Fruit fly (Drosophila melanogaster) whole organism, embryonic: ENCODE data around the gene mRpL15.

Experiments
- C15 ChIP-seq: fragments of 200-800 bp; sonication (Bioruptor generic); IDR thresholded peaks from 3 replicates; pipeline ENCODE4 v1.3.6; 2022; ENCODE audit warnings: missing biosample characterization, missing genetic modification characterization
- CG1024 ChIP-seq: fragments of 200-800 bp; sonication (Bioruptor generic); IDR thresholded peaks from 2 replicates; pipeline ENCODE4 v1.3.6; 2022; ENCODE audit warnings: missing biosample characterization, missing genetic modification characterization
- CG10274 ChIP-seq: fragments of 200-800 bp; sonication (Bioruptor generic); optimal IDR thresholded peaks from 3 replicates; lab custom pipeline; 2017; ENCODE audit warnings: missing biosample characterization, mild to moderate bottlenecking, missing genetic modification characterization
- CG13123 ChIP-seq: fragments of 200-800 bp; sonication (Bioruptor generic); optimal IDR thresholded peaks from 2 replicates; lab custom pipeline; 2016; ENCODE audit warnings: missing biosample characterization, missing genetic modification characterization
- CG13296 ChIP-seq: fragments of 200-800 bp; sonication (Bioruptor generic); optimal IDR thresholded peaks from 3 replicates; lab custom pipeline; 2018; ENCODE audit warnings: missing biosample characterization, mild to moderate bottlenecking, missing genetic modification characterization
- CG14860 ChIP-seq: fragments of 200-800 bp; sonication (Bioruptor generic); IDR thresholded peaks from 3 replicates; pipeline ENCODE4 v1.3.6; 2022; ENCODE audit warnings: missing biosample characterization, missing genetic modification characterization; ENCODE audit not compliant: partially characterized antibody
- CG15601 ChIP-seq: fragments of 200-800 bp; sonication (Bioruptor generic); optimal IDR thresholded peaks from 3 replicates; lab custom pipeline; 2019; ENCODE audit warnings: missing biosample characterization, mild to moderate bottlenecking, missing genetic modification characterization, moderate library complexity
- CG2129 ChIP-seq: fragments of 200-800 bp; sonication (Bioruptor generic); IDR thresholded peaks from 2 replicates; pipeline ENCODE4 v1.3.6; 2022; ENCODE audit warnings: missing biosample characterization, missing genetic modification characterization; ENCODE audit not compliant: partially characterized antibody
- CG2199 ChIP-seq: fragments of 200-800 bp; sonication (Bioruptor generic); IDR thresholded peaks from 3 replicates; pipeline ENCODE4 v1.3.6; 2022; ENCODE audit warnings: missing biosample characterization, missing genetic modification characterization
- CG2712 ChIP-seq: fragments of 200-800 bp; optimal IDR thresholded peaks from 3 replicates; lab custom pipeline; 2019; ENCODE audit warnings: missing biosample characterization, mild to moderate bottlenecking, missing genetic modification characterization, moderate library complexity
- CG2889 ChIP-seq: fragments of 200-800 bp; sonication (Bioruptor generic); IDR thresholded peaks from 3 replicates; pipeline ENCODE4 v1.3.6; 2022; ENCODE audit warnings: missing biosample characterization, missing genetic modification characterization
- CG30431 ChIP-seq: fragments of 200-800 bp; sonication (Bioruptor generic); optimal IDR thresholded peaks from 2 replicates; lab custom pipeline; 2017; ENCODE audit warnings: missing biosample characterization, missing genetic modification characterization
- CG3065 ChIP-seq: fragments of 200-800 bp; sonication (Bioruptor generic); optimal IDR thresholded peaks from 2 replicates; lab custom pipeline; 2016; ENCODE audit warnings: missing biosample characterization, missing genetic modification characterization
- CG34376 ChIP-seq: fragments of 200-800 bp; sonication (Bioruptor generic); optimal IDR thresholded peaks from 2 replicates; lab custom pipeline; 2018; ENCODE audit warnings: missing biosample characterization, mild to moderate bottlenecking, missing genetic modification characterization
- CG4282 ChIP-seq: fragments of 200-800 bp; sonication (Bioruptor generic); optimal IDR thresholded peaks from 2 replicates; lab custom pipeline; 2016; ENCODE audit warnings: missing biosample characterization, missing genetic modification characterization
- CG7372 ChIP-seq: fragments of 200-800 bp; sonication (Bioruptor generic); IDR thresholded peaks from 2 replicates; pipeline ENCODE4 v1.3.6; 2022; ENCODE audit warnings: missing biosample characterization, missing genetic modification characterization
- CG8388 ChIP-seq: fragments of 200-800 bp; sonication (Bioruptor generic); optimal IDR thresholded peaks from 2 replicates; lab custom pipeline; 2019; ENCODE audit warnings: missing biosample characterization, mild to moderate bottlenecking, missing genetic modification characterization, moderate library complexity
- Elba2 ChIP-seq: fragments of 200-800 bp; sonication (Bioruptor generic); optimal IDR thresholded peaks from 3 replicates; lab custom pipeline; 2016; ENCODE audit warnings: missing biosample characterization, missing genetic modification characterization
- Fer1 ChIP-seq: fragments of 200-800 bp; sonication (Bioruptor generic); optimal IDR thresholded peaks from 2 replicates; lab custom pipeline; 2017; ENCODE audit warnings: missing biosample characterization, mild to moderate bottlenecking, missing genetic modification characterization
- H15 ChIP-seq: fragments of 200-800 bp; sonication (Bioruptor generic); IDR thresholded peaks from 3 replicates; pipeline ENCODE4 v1.3.6; 2022; ENCODE audit warnings: missing biosample characterization, missing genetic modification characterization
- HHEX ChIP-seq: fragments of 200-800 bp; sonication (Bioruptor generic); optimal IDR thresholded peaks from 3 replicates; lab custom pipeline; 2017; ENCODE audit warnings: missing biosample characterization, mild to moderate bottlenecking, missing genetic modification characterization, missing genetic modification reagents
- Lim3 ChIP-seq: fragments of 200-800 bp; sonication (Bioruptor generic); IDR thresholded peaks from 2 replicates; pipeline ENCODE4 v1.3.6; 2022; ENCODE audit warnings: missing biosample characterization, missing genetic modification characterization
- Rfx ChIP-seq: fragments of 200-800 bp; sonication (Bioruptor generic); IDR thresholded peaks from 2 replicates; pipeline ENCODE4 v1.3.6; 2022; ENCODE audit warnings: missing biosample characterization, missing genetic modification characterization
- Scr ChIP-seq: fragments of 200-800 bp; sonication (Bioruptor generic); IDR thresholded peaks from 2 replicates; pipeline ENCODE4 v1.3.6; 2022; ENCODE audit warnings: missing biosample characterization, missing genetic modification characterization; ENCODE audit not compliant: partially characterized antibody
- Sin3A ChIP-seq: fragments of >200 bp; optimal IDR thresholded peaks from 2 replicates; lab custom pipeline; 2018
- Vsx1 ChIP-seq: fragments of 200-800 bp; sonication (Bioruptor generic); optimal IDR thresholded peaks from 2 replicates; lab custom pipeline; 2017; ENCODE audit warnings: missing biosample characterization, mild to moderate bottlenecking, missing genetic modification characterization, missing genetic modification reagents
- ap ChIP-seq: fragments of 200-800 bp; sonication (Bioruptor generic); IDR thresholded peaks from 2 replicates; pipeline ENCODE4 v1.3.6; 2022; ENCODE audit warnings: missing biosample characterization, missing genetic modification characterization
- ci ChIP-seq: fragments of 200-800 bp; sonication (Bioruptor generic); IDR thresholded peaks from 3 replicates; pipeline ENCODE4 v1.3.6; 2022; ENCODE audit warnings: missing biosample characterization, missing genetic modification characterization
- crp ChIP-seq, 2 experiments: fragments of 200-800 bp; sonication (Bioruptor generic); optimal IDR thresholded peaks; 2 replicates in 1 of 2; 3 replicates in 1 of 2; lab custom pipeline; 2017; ENCODE audit warnings: missing biosample characterization in 2 of 2, missing genetic modification characterization in 2 of 2, mild to moderate bottlenecking in 1 of 2, moderate library complexity in 1 of 2
- dimm ChIP-seq: fragments of 200-800 bp; sonication (Bioruptor generic); IDR thresholded peaks from 2 replicates; pipeline ENCODE4 v1.3.6; 2022; ENCODE audit warnings: missing biosample characterization, missing genetic modification characterization
- ewg ChIP-seq: fragments of 200-800 bp; sonication (Bioruptor generic); optimal IDR thresholded peaks from 3 replicates; lab custom pipeline; 2017; ENCODE audit warnings: mild to moderate bottlenecking, missing biosample characterization, missing genetic modification reagents, missing genetic modification characterization
- gcm2 ChIP-seq: fragments of 200-800 bp; sonication (Bioruptor generic); optimal IDR thresholded peaks from 2 replicates; lab custom pipeline; 2016; ENCODE audit warnings: missing biosample characterization, missing genetic modification characterization
- gsb-n ChIP-seq: fragments of 200-800 bp; sonication (Bioruptor generic); optimal IDR thresholded peaks from 3 replicates; lab custom pipeline; 2018; ENCODE audit warnings: missing biosample characterization, mild to moderate bottlenecking, missing genetic modification characterization
- h ChIP-seq: fragments of >200 bp; optimal IDR thresholded peaks from 2 replicates; lab custom pipeline; 2017
- hb ChIP-seq: fragments of 200-800 bp; sonication (Bioruptor generic); IDR thresholded peaks from 3 replicates; pipeline ENCODE4 v1.3.6; 2022; ENCODE audit warnings: missing biosample characterization, missing genetic modification characterization; ENCODE audit not compliant: partially characterized antibody
- hth ChIP-seq: fragments of >200 bp; optimal IDR thresholded peaks from 2 replicates; lab custom pipeline; 2017; ENCODE audit warnings: inconsistent platforms
- jing ChIP-seq: fragments of 200-800 bp; sonication (Bioruptor generic); optimal IDR thresholded peaks from 2 replicates; lab custom pipeline; 2018; ENCODE audit warnings: missing biosample characterization, mild to moderate bottlenecking, missing genetic modification characterization
- jumu ChIP-seq: fragments of 200-800 bp; sonication (Bioruptor generic); optimal IDR thresholded peaks from 3 replicates; lab custom pipeline; 2016; ENCODE audit warnings: missing biosample characterization, missing genetic modification characterization
- kay ChIP-seq: fragments of 200-800 bp; sonication (Bioruptor generic); optimal IDR thresholded peaks from 2 replicates; lab custom pipeline; 2016; ENCODE audit warnings: missing biosample characterization, missing genetic modification characterization
- nerfin-1 ChIP-seq: fragments of 200-800 bp; sonication (Bioruptor generic); optimal IDR thresholded peaks from 3 replicates; lab custom pipeline; 2019; ENCODE audit warnings: missing biosample characterization, mild to moderate bottlenecking, missing genetic modification characterization, moderate library complexity
- oc ChIP-seq: fragments of 200-800 bp; sonication (Bioruptor generic); optimal IDR thresholded peaks from 2 replicates; lab custom pipeline; 2018; ENCODE audit warnings: missing biosample characterization, mild to moderate bottlenecking, missing genetic modification characterization, moderate library complexity
- odd ChIP-seq: fragments of 200-800 bp; sonication (Bioruptor generic); optimal IDR thresholded peaks from 2 replicates; lab custom pipeline; 2017; ENCODE audit warnings: missing biosample characterization, mild to moderate bottlenecking, missing genetic modification characterization
- pros ChIP-seq: fragments of 200-800 bp; sonication (Bioruptor generic); optimal IDR thresholded peaks from 3 replicates; lab custom pipeline; 2019; ENCODE audit warnings: missing biosample characterization, mild to moderate bottlenecking, missing genetic modification characterization, moderate library complexity
- pum ChIP-seq: fragments of 200-800 bp; sonication (Bioruptor generic); optimal IDR thresholded peaks from 2 replicates; lab custom pipeline; 2016; ENCODE audit warnings: missing biosample characterization, missing genetic modification characterization
- sc ChIP-seq, 3 experiments: fragments of >200 bp in 2 of 3; fragments of 200-800 bp in 1 of 3; sonication (Bioruptor generic) in 1 of 3; optimal IDR thresholded peaks; 2 replicates in 2 of 3; 3 replicates in 1 of 3; lab custom pipeline; 2017; ENCODE audit warnings: mild to moderate bottlenecking in 1 of 3, missing biosample characterization in 1 of 3, missing genetic modification characterization in 1 of 3, missing genetic modification reagents in 1 of 3
- so ChIP-seq: fragments of 200-800 bp; sonication (Bioruptor generic); IDR thresholded peaks from 3 replicates; pipeline ENCODE4 v1.3.6; 2022; ENCODE audit warnings: missing biosample characterization, missing genetic modification characterization
- trem ChIP-seq: fragments of 200-800 bp; optimal IDR thresholded peaks from 3 replicates; lab custom pipeline; 2019; ENCODE audit warnings: missing biosample characterization, mild to moderate bottlenecking, missing genetic modification characterization, moderate library complexity
- usp ChIP-seq: fragments of >200 bp; optimal IDR thresholded peaks from 2 replicates; lab custom pipeline; 2017; ENCODE audit warnings: missing biosample characterization, missing genetic modification characterization

The mRpL15 gene

DNA sequence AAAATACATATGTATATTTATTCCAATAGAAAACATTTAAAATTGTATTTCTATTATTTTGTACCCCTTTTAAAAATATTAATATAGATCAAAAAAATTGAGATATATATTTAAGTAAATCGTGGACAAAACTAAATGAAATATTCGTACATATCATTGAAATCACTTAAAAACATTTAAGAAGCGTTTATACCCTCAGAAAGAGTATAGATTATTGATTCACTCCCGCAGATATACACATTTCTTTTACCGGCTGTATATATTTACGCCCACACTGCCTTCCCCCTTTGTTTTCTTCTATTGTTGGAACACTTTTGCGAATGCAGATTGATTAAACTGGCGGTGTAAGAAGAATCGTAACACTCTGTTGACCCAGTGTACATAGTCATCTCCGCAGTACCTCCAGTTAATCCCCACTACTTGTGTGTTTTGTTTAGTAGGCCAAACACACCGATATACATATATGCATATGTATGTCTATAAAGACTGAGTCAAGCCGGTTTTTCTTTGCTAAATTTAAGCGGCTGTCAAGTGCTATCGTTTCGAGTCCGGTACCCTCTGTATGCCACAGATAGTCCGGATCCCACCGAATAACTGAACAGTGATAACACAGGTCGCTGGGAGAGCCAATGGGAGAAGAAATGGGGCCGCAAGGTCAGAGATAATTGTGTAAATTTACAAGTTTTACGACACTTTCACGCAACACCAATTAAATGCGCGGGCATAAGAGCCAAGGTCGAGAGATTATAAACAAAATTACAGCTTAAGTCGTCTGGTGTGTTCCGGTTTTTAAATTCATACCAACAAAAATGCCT lies 35.7 kb upstream of the mRpL15 start (continued):
- TF ChIP-seq ewg (GFP tag; lab: Kevin White, UChicago): peak; percentile 32
- TF ChIP-seq CG1024 (GFP tag; lab: Robert Waterston, UW): no peak
- TF ChIP-seq Sin3A (lab: Kevin White, UChicago): no peak
- peak; percentile 1 for TF ChIP-seq trem (tag; lab: Kevin White, UChicago)
- TF ChIP-seq Rfx (GFP tag; lab: Robert Waterston, UW): no peak; the same call in 1 of the 2 replicates
- TF ChIP-seq CG14860 (GFP tag; lab: Robert Waterston, UW): no peak
- TF ChIP-seq CG30431: peak; percentile 27
- no peak for TF ChIP-seq CG2889 (GFP tag; lab: Robert Waterston, UW)
- peak; percentile 17 for TF ChIP-seq pum (GFP tag; lab: Kevin White, UChicago)
- TF ChIP-seq Fer1: no peak
- 0 out of 3 replicates have a peak, but pooled peaks have one; percentile 38 for TF ChIP-seq so (GFP tag; lab: Robert Waterston, UW)
- TF ChIP-seq CG8388 (GFP tag; lab: Kevin White, UChicago): no peak
- TF ChIP-seq jumu (GFP tag; lab: Kevin White, UChicago): peak; percentile 38
- TF ChIP-seq CG10274 (GFP tag; lab: Kevin White, UChicago): no peak
- TF ChIP-seq, all 482 proteins: peak for 246

DNA sequence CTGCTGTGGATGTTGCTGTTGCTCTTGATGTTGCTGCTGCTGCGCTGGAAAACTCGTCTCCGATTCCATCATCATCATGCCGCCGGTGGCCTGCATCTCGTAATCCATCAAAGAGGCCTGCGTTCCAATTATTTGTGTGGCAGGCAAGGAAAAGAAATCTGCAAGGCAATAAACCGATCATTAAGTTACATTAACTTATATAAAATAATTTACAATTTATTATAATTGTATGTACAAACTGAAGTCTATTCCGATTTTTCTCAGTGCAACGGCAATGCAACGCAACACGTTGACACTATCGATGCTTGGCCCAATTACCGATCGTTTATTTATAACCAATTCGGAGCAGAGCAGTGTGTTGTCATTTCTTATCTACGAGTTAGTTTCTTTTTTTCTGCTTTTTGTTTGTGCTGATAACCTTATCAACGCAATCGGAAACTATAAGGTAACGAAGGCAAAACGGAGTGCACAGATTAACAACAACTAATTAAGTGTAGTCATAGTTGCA lies 35.0 kb upstream of the mRpL15 start:
- TF ChIP-seq Vsx1 (GFP tag; lab: Kevin White, UChicago) (peak; percentile 55), oc (tag; lab: Kevin White, UChicago) (peak; percentile 14), CG34376 (peak; percentile 67), C15 (GFP tag; lab: Robert Waterston, UW) (no peak), CG13123 (GFP tag; lab: Kevin White, UChicago) (no peak), odd (peak; percentile 70), sc (optimal IDR thresholded peaks at IDR 0.05; lab: Kevin White, UChicago) (no peak), sc (GFP tag; optimal IDR thresholded peaks at IDR 0.05; lab: Kevin White, UChicago) (peak; percentile 14), h (lab: Kevin White, UChicago) (no peak), ci (GFP tag; lab: Robert Waterston, UW) (peak; percentile 86), HHEX (peak; percentile 26), CG3065 (GFP tag; lab: Kevin White, UChicago) (no peak), dimm (no peak), CG7372 (peak; percentile 7; the same call in 1 of the 2 replicates), CG4282 (GFP tag; lab: Kevin White, UChicago) (no peak), Scr (0 out of 2 replicates have a peak, but pooled peaks have one; percentile 9), kay (GFP tag; lab: Kevin White, UChicago) (no peak), usp (GFP tag; lab: Kevin White, UChicago) (no peak), pros (GFP tag; lab: Kevin White, UChicago) (no peak), hth (lab: Kevin White, UChicago) (no peak), Sin3A (lab: Kevin White, UChicago) (no peak), CG2712 (peak; percentile 57), H15 (GFP tag; lab: Robert Waterston, UW) (no peak), CG13296 (GFP tag; lab: Kevin White, UChicago) (peak; percentile 32), CG15601 (no peak), crp (GFP tag; optimal IDR thresholded peaks at IDR 0.05; lab: Kevin White, UChicago) (no peak), nerfin-1 (tag; lab: Kevin White, UChicago) (no peak), hb (no peak), CG2129 (GFP tag; lab: Robert Waterston, UW) (no peak), gsb-n (tag; lab: Kevin White, UChicago) (peak; percentile 42), Lim3 (GFP tag; lab: Robert Waterston, UW) (no peak), ap (peak; percentile 26; the same call in 1 of the 2 replicates), gcm2 (GFP tag; lab: Kevin White, UChicago) (no peak), Elba2 (no peak), CG2199 (GFP tag; lab: Robert Waterston, UW) (peak; percentile 85; the same call in 1 of the 3 replicates), jing (GFP tag; lab: Kevin White, UChicago) (peak; percentile 23)
